Worm (Caenorhabditis elegans) whole organism, L2 larva: Measurements from ENCODE around the gene cku-80.

Source experiments
- C34F6.9 ChIP-seq: fragments of 150-350 bp; optimal IDR thresholded peaks from 2 replicates; lab custom pipeline; 2014; ENCODE audit warnings: missing biosample characterization, missing genetic modification characterization
- F13H6.1 ChIP-seq: sonication (generic microtip); optimal IDR thresholded peaks from 2 replicates; lab custom pipeline; 2016; ENCODE audit warnings: missing genetic modification characterization, missing compliant biosample characterization
- R02D3.7 ChIP-seq: fragments of 150-350 bp; optimal IDR thresholded peaks from 2 replicates; lab custom pipeline; 2014; ENCODE audit warnings: missing biosample characterization, missing genetic modification characterization
- Y55F3AM.14 ChIP-seq: fragments of 200-800 bp; sonication (Bioruptor generic); optimal IDR thresholded peaks from 2 replicates; lab custom pipeline; 2018; ENCODE audit warnings: mild to moderate bottlenecking, missing genetic modification characterization, missing compliant biosample characterization
- ZK546.5 ChIP-seq: sonication (generic microtip); optimal IDR thresholded peaks from 2 replicates; lab custom pipeline; 2017; ENCODE audit warnings: missing biosample characterization, missing genetic modification characterization
- alr-1 ChIP-seq: fragments of 150-350 bp; optimal IDR thresholded peaks from 2 replicates; lab custom pipeline; 2014; ENCODE audit warnings: missing biosample characterization, missing genetic modification characterization
- aly-2 ChIP-seq: fragments of 150-350 bp; optimal IDR thresholded peaks from 2 replicates; lab custom pipeline; 2014; ENCODE audit warnings: missing biosample characterization, missing genetic modification characterization
- ama-1 ChIP-seq: fragments of 150-350 bp; optimal IDR thresholded peaks from 2 replicates; lab custom pipeline; 2018; ENCODE audit warnings: inconsistent platforms
- blmp-1 ChIP-seq: sonication (generic microtip); optimal IDR thresholded peaks from 2 replicates; lab custom pipeline; 2017; ENCODE audit warnings: missing genetic modification characterization, mild to moderate bottlenecking, missing compliant biosample characterization, antibody characterized with exemption, moderate library complexity; ENCODE audit not compliant: insufficient read depth
- ceh-16 ChIP-seq: fragments of 150-350 bp; optimal IDR thresholded peaks from 2 replicates; lab custom pipeline; 2014; ENCODE audit warnings: missing biosample characterization, missing genetic modification characterization
- ceh-82 ChIP-seq: fragments of 150-350 bp; optimal IDR thresholded peaks from 2 replicates; lab custom pipeline; 2014; ENCODE audit warnings: missing biosample characterization, missing genetic modification characterization
- crh-2 ChIP-seq: sonication (generic microtip); optimal IDR thresholded peaks from 2 replicates; lab custom pipeline; 2017; ENCODE audit warnings: missing biosample characterization, missing genetic modification characterization
- dmd-4 ChIP-seq: sonication (generic microtip); optimal IDR thresholded peaks from 2 replicates; lab custom pipeline; 2017; ENCODE audit warnings: missing biosample characterization, missing genetic modification characterization
- egl-27 ChIP-seq: sonication (generic microtip); optimal IDR thresholded peaks from 3 replicates; lab custom pipeline; 2017; ENCODE audit warnings: missing biosample characterization, missing genetic modification reagents, missing genetic modification characterization
- elt-1 ChIP-seq: fragments of 150-350 bp; optimal IDR thresholded peaks from 2 replicates; lab custom pipeline; 2014; ENCODE audit warnings: missing biosample characterization, missing genetic modification characterization
- elt-3 ChIP-seq: sonication (generic microtip); optimal IDR thresholded peaks from 2 replicates; lab custom pipeline; 2017; ENCODE audit warnings: missing biosample characterization, missing genetic modification characterization
- fos-1 ChIP-seq: fragments of 150-350 bp; optimal IDR thresholded peaks from 2 replicates; lab custom pipeline; 2014; ENCODE audit warnings: missing biosample characterization, missing genetic modification characterization
- gmeb-1 ChIP-seq: fragments of 150-350 bp; optimal IDR thresholded peaks from 2 replicates; lab custom pipeline; 2014; ENCODE audit warnings: missing biosample characterization, missing genetic modification characterization
- lin-11 ChIP-seq: fragments of 150-350 bp; sonication (generic microtip); optimal IDR thresholded peaks from 2 replicates; lab custom pipeline; 2014; ENCODE audit warnings: missing biosample characterization, missing genetic modification characterization, inconsistent platforms, mixed read lengths
- lin-13 ChIP-seq: fragments of 150-350 bp; optimal IDR thresholded peaks from 2 replicates; lab custom pipeline; 2014; ENCODE audit warnings: missing biosample characterization, missing genetic modification reagents, missing genetic modification characterization
- lin-39 ChIP-seq: fragments of 150-350 bp; optimal IDR thresholded peaks from 2 replicates; lab custom pipeline; 2014; ENCODE audit warnings: missing biosample characterization, missing genetic modification reagents, missing genetic modification characterization
- lsy-2 ChIP-seq, 2 experiments: fragments of 150-350 bp in 1 of 2; sonication (generic microtip) in 1 of 2; optimal IDR thresholded peaks; 2 replicates each; lab custom pipeline; 2014 to 2017; ENCODE audit warnings: missing biosample characterization in 2 of 2, missing genetic modification characterization in 2 of 2
- mab-5 ChIP-seq: fragments of 150-350 bp; optimal IDR thresholded peaks from 2 replicates; lab custom pipeline; 2014; ENCODE audit warnings: missing biosample characterization, missing genetic modification characterization
- mbf-1 ChIP-seq: sonication (generic microtip); optimal IDR thresholded peaks from 2 replicates; lab custom pipeline; 2017; ENCODE audit warnings: missing biosample characterization, missing genetic modification characterization
- mdl-1 ChIP-seq, 2 experiments: fragments of 150-350 bp in 1 of 2; sonication (generic microtip) in 1 of 2; optimal IDR thresholded peaks; 2 replicates each; lab custom pipeline; 2017; ENCODE audit warnings: missing biosample characterization in 2 of 2, missing genetic modification characterization in 2 of 2
- nhr-10 ChIP-seq: sonication (generic microtip); optimal IDR thresholded peaks from 2 replicates; lab custom pipeline; 2017; ENCODE audit warnings: missing biosample characterization, missing genetic modification characterization
- nhr-11 ChIP-seq: fragments of 150-350 bp; optimal IDR thresholded peaks from 2 replicates; lab custom pipeline; 2014; ENCODE audit warnings: missing biosample characterization, missing genetic modification characterization
- nhr-12 ChIP-seq: fragments of 150-350 bp; optimal IDR thresholded peaks from 2 replicates; lab custom pipeline; 2014; ENCODE audit warnings: missing biosample characterization, missing genetic modification characterization
- nhr-129 ChIP-seq: fragments of 150-350 bp; optimal IDR thresholded peaks from 2 replicates; lab custom pipeline; 2014; ENCODE audit warnings: missing biosample characterization, missing genetic modification characterization
- nhr-21 ChIP-seq: fragments of 150-350 bp; optimal IDR thresholded peaks from 2 replicates; lab custom pipeline; 2014; ENCODE audit warnings: missing biosample characterization, missing genetic modification characterization
- nhr-23 ChIP-seq: fragments of 150-350 bp; optimal IDR thresholded peaks from 2 replicates; lab custom pipeline; 2014; ENCODE audit warnings: missing biosample characterization, missing genetic modification reagents, missing genetic modification characterization
- nhr-237 ChIP-seq: fragments of 150-350 bp; optimal IDR thresholded peaks from 2 replicates; lab custom pipeline; 2014; ENCODE audit warnings: missing biosample characterization, missing genetic modification characterization
- nhr-25 ChIP-seq: fragments of 150-350 bp; sonication (generic microtip); optimal IDR thresholded peaks from 3 replicates; lab custom pipeline; 2014; ENCODE audit warnings: missing biosample characterization, missing genetic modification characterization
- nhr-6 ChIP-seq: fragments of 150-350 bp; optimal IDR thresholded peaks from 2 replicates; lab custom pipeline; 2014; ENCODE audit warnings: missing biosample characterization, missing genetic modification characterization
- nhr-77 ChIP-seq: fragments of 150-350 bp; optimal IDR thresholded peaks from 2 replicates; lab custom pipeline; 2014; ENCODE audit warnings: missing biosample characterization, missing genetic modification characterization
- peb-1 ChIP-seq: fragments of 150-350 bp; optimal IDR thresholded peaks from 2 replicates; lab custom pipeline; 2014; ENCODE audit warnings: missing biosample characterization, missing genetic modification characterization
- sem-4 ChIP-seq: fragments of 150-350 bp; optimal IDR thresholded peaks from 2 replicates; lab custom pipeline; 2014; ENCODE audit warnings: missing biosample characterization, missing genetic modification reagents, missing genetic modification characterization
- skn-1 ChIP-seq: sonication (generic microtip); optimal IDR thresholded peaks from 2 replicates; lab custom pipeline; 2017; ENCODE audit warnings: missing biosample characterization, missing genetic modification characterization
- sma-3 ChIP-seq: sonication (generic microtip); optimal IDR thresholded peaks from 2 replicates; lab custom pipeline; 2016; ENCODE audit warnings: missing genetic modification reagents, missing genetic modification characterization, missing compliant biosample characterization
- sma-9 ChIP-seq, 2 experiments: fragments of 150-350 bp in 1 of 2; sonication (generic microtip) in 1 of 2; optimal IDR thresholded peaks; 2 replicates each; lab custom pipeline; 2014 to 2016; ENCODE audit warnings: missing genetic modification characterization in 2 of 2, mild to moderate bottlenecking in 1 of 2, missing biosample characterization in 1 of 2, missing compliant biosample characterization in 1 of 2, missing genetic modification reagents in 1 of 2, moderate library complexity in 1 of 2
- snpc-4 ChIP-seq: fragments of 150-350 bp; optimal IDR thresholded peaks from 2 replicates; lab custom pipeline; 2014; ENCODE audit warnings: missing biosample characterization, missing genetic modification characterization
- unc-39 ChIP-seq: fragments of 150-350 bp; optimal IDR thresholded peaks from 2 replicates; lab custom pipeline; 2014; ENCODE audit warnings: missing biosample characterization, missing genetic modification characterization
- unc-55 ChIP-seq: fragments of 150-350 bp; sonication (generic microtip); optimal IDR thresholded peaks from 3 replicates; lab custom pipeline; 2014; ENCODE audit warnings: missing biosample characterization, missing genetic modification reagents, missing genetic modification characterization
- unc-62 ChIP-seq: fragments of 150-350 bp; optimal IDR thresholded peaks from 2 replicates; lab custom pipeline; 2014; ENCODE audit warnings: missing biosample characterization, missing genetic modification reagents, missing genetic modification characterization
- zag-1 ChIP-seq: fragments of 150-350 bp; optimal IDR thresholded peaks from 2 replicates; lab custom pipeline; 2014; ENCODE audit warnings: missing biosample characterization, missing genetic modification characterization
- ztf-1 ChIP-seq: fragments of 200-800 bp; sonication (Bioruptor generic); conservative IDR thresholded peaks from 2 replicates; pipeline ENCODE4 v1.3.6; 2022; ENCODE audit warnings: missing genetic modification characterization, missing compliant biosample characterization
- ztf-11 ChIP-seq: sonication (generic microtip); optimal IDR thresholded peaks from 2 replicates; lab custom pipeline; 2017; ENCODE audit warnings: missing biosample characterization, missing genetic modification characterization
- ztf-4 ChIP-seq: fragments of 150-350 bp; optimal IDR thresholded peaks from 2 replicates; lab custom pipeline; 2014; ENCODE audit warnings: missing biosample characterization, missing genetic modification characterization

cku-80 gene

ce11 chrIII:4419117-4419978 lies at the start of gene cku-80, which contains the start of gene R07E5.7:
Gene cku-80, plus strand, starts transcription at chrIII:4419848.
Gene R07E5.7, minus strand, starts transcription at chrIII:4419167.
- TF ChIP-seq sma-9 (GFP tag; optimal IDR thresholded peaks at IDR 0.05; lab: Kevin White, UChicago), result peak; percentile 61
- TF ChIP-seq sma-9 (tag; optimal IDR thresholded peaks at IDR 0.05; lab: Kevin White, UChicago), result no peak
- no peak for TF ChIP-seq nhr-6 (tag; lab: Kevin White, UChicago)
- TF ChIP-seq gmeb-1 (tag; lab: Kevin White, UChicago), result peak; percentile 88
- TF ChIP-seq crh-2 (tag; lab: Kevin White, UChicago), result peak; percentile 66
- TF ChIP-seq ceh-82, result no peak
- TF ChIP-seq nhr-77 (tag; lab: Kevin White, UChicago), result no peak
- TF ChIP-seq egl-27 (tag; lab: Kevin White, UChicago), result no peak
- TF ChIP-seq elt-1 (tag; lab: Kevin White, UChicago), result no peak
- no peak for TF ChIP-seq blmp-1 (tag; lab: Kevin White, UChicago)
- TF ChIP-seq nhr-25, result peak; percentile 20
- TF ChIP-seq R02D3.7 (tag; lab: Kevin White, UChicago), result no peak
- TF ChIP-seq ama-1 (lab: Kevin White, UChicago), result peak; percentile 48
- TF ChIP-seq nhr-129 (tag; lab: Kevin White, UChicago), result peak; percentile 38
- no peak for TF ChIP-seq fos-1 (tag; lab: Kevin White, UChicago)
- TF ChIP-seq nhr-12 (tag; lab: Kevin White, UChicago), result no peak
- peak; percentile 59 for TF ChIP-seq F13H6.1 (tag; lab: Kevin White, UChicago)
- TF ChIP-seq lin-13 (GFP tag; lab: Kevin White, UChicago), result peak; percentile 52
- no peak for TF ChIP-seq ceh-16 (tag; lab: Kevin White, UChicago)
- no peak for TF ChIP-seq dmd-4 (tag; lab: Kevin White, UChicago)
- no peak for TF ChIP-seq ZK546.5 (tag; lab: Kevin White, UChicago)
- TF ChIP-seq Y55F3AM.14 (GFP tag; lab: Kevin White, UChicago), result no peak
- no peak for TF ChIP-seq ztf-11
- peak; percentile 38 for TF ChIP-seq nhr-21 (tag; lab: Kevin White, UChicago)
- peak; percentile 61 to 82 for TF ChIP-seq lsy-2 (tag; optimal IDR thresholded peaks at IDR 0.05; lab: Kevin White, UChicago)
- no peak for TF ChIP-seq peb-1 (tag; lab: Kevin White, UChicago)
- no peak for TF ChIP-seq mbf-1 (tag; lab: Kevin White, UChicago)
- no peak for TF ChIP-seq lin-39 (tag; lab: Kevin White, UChicago)
- TF ChIP-seq nhr-11 (tag; lab: Kevin White, UChicago), result no peak
- peak; percentile 67 for TF ChIP-seq sma-3 (GFP tag; lab: Kevin White, UChicago)
- TF ChIP-seq nhr-237 (tag; lab: Kevin White, UChicago), result no peak
- no peak for TF ChIP-seq nhr-23 (tag; lab: Kevin White, UChicago)
- peak; percentile 58 for TF ChIP-seq snpc-4 (tag; lab: Kevin White, UChicago)
- peak; percentile 62 for TF ChIP-seq unc-55 (GFP tag; lab: Kevin White, UChicago)
- no peak for TF ChIP-seq ztf-1
- TF ChIP-seq elt-3 (tag; lab: Kevin White, UChicago), result no peak
- TF ChIP-seq C34F6.9 (tag; lab: Kevin White, UChicago), result peak; percentile 73
- TF ChIP-seq alr-1, result no peak
- no peak for TF ChIP-seq sem-4
- TF ChIP-seq nhr-10 (tag; lab: Kevin White, UChicago), result no peak
- TF ChIP-seq mab-5, result peak; percentile 6
- TF ChIP-seq aly-2 (tag; lab: Kevin White, UChicago), result no peak
- no peak for TF ChIP-seq skn-1 (tag; lab: Kevin White, UChicago)
- no peak for TF ChIP-seq unc-39 (tag; lab: Kevin White, UChicago)
- TF ChIP-seq mdl-1 (tag; optimal IDR thresholded peaks at IDR 0.05; lab: Kevin White, UChicago), result no peak
- TF ChIP-seq zag-1 (tag; lab: Kevin White, UChicago), result no peak
- TF ChIP-seq ztf-4 (tag; lab: Kevin White, UChicago), result no peak
- peak; percentile 43 for TF ChIP-seq lin-11
- TF ChIP-seq unc-62 (GFP tag; lab: Kevin White, UChicago), result no peak
- TF ChIP-seq, all 48 proteins: peak for 16
